Worm (Caenorhabditis elegans) whole organism, L3 larva: ENCODE data around the gene C18H7.11.

Source experiments
- elt-2 ChIP-seq: sonication (generic microtip); optimal IDR thresholded peaks from 2 replicates; lab custom pipeline; 2016; ENCODE audit warnings: missing genetic modification reagents, mild to moderate bottlenecking, missing genetic modification characterization, missing compliant biosample characterization
- nhr-76 ChIP-seq: fragments of 150-350 bp; sonication (generic microtip); optimal IDR thresholded peaks from 5 replicates; lab custom pipeline; 2014; ENCODE audit warnings: missing biosample characterization, missing genetic modification characterization
- tbx-2 ChIP-seq: sonication (generic microtip); optimal IDR thresholded peaks from 2 replicates; lab custom pipeline; 2016; ENCODE audit warnings: mild to moderate bottlenecking, missing genetic modification characterization, missing compliant biosample characterization
- unc-62 ChIP-seq: fragments of 150-350 bp; sonication (generic microtip); optimal IDR thresholded peaks from 4 replicates; lab custom pipeline; 2014; ENCODE audit warnings: missing biosample characterization, missing genetic modification reagents, missing genetic modification characterization

DNA sequence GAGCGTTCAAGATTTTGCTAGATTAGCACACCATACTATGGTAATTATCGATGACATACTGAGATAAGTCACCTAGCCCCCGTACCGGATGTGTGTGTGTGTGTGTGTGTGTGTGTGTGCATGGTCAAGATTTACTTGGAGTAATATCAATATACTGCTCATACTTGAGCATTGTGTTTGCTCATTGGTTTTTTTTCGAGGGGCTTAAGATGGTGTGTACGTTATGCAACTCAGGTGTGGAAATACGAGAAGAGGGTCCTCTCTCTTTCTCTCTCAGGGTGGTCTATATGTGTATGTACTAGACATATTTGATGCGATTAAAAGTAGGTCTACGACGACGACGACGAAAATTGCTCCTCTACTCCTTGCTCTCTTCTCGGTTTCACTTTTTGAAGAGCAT lies 36.4 kb upstream of the C18H7.11 start:
- TF ChIP-seq unc-62 (GFP tag; lab: Kevin White, UChicago) = no peak
- TF ChIP-seq elt-2 = no peak
- no peak for TF ChIP-seq nhr-76 (tag; lab: Kevin White, UChicago)
- no peak for TF ChIP-seq tbx-2 (tag; lab: Kevin White, UChicago)
